Fruit fly (Drosophila melanogaster) Kc167 (cell line): ENCODE results near the gene smash.

Experiments used
- Sin3A ChIP-seq: fragments of >200 bp; optimal IDR thresholded peaks from 2 replicates; lab custom pipeline; 2018; ENCODE audit warnings: missing external identifiers
- h ChIP-seq: fragments of >200 bp; optimal IDR thresholded peaks from 3 replicates; lab custom pipeline; 2018; ENCODE audit warnings: missing external identifiers

DNA sequence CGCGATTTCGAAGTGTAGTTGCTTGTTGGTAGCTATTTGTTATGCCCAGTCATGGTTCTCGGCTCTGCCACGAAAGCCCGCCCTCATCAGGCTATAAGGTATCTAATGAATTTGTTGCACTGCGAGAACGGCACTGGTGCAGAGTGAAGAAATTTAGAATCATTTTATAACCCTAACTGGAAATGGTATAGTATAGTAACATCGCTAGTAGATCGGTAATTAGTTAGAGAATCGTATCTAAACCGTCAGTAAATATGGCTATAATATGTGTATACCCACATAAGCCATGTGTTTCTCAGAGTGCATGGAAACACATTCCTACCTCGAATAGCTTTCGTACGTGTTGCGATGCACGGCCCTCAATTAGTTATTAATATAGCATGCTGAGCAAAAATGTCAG, 27.8 kb downstream of the smash start:
- TF ChIP-seq h (lab: Kevin White, UChicago), result no peak
- TF ChIP-seq Sin3A (lab: Kevin White, UChicago), result no peak
